Fruit fly (Drosophila melanogaster) whole organism, wandering third instar larva: ENCODE data around the gene MED10.

Source experiments
- Dif ChIP-seq: fragments of 200-275, 200-300 bp; sonication (Bioruptor generic); optimal IDR thresholded peaks from 2 replicates; lab custom pipeline; 2018; ENCODE audit warnings: missing biosample characterization, missing genetic modification characterization; ENCODE audit not compliant: partially characterized antibody
- Myc ChIP-seq: fragments of >200 bp; optimal IDR thresholded peaks from 2 replicates; lab custom pipeline; 2017
- Sp1 ChIP-seq: fragments of 200-800 bp; sonication (Bioruptor generic); optimal IDR thresholded peaks from 3 replicates; lab custom pipeline; 2019; ENCODE audit warnings: missing biosample characterization, mild to moderate bottlenecking, missing genetic modification characterization, moderate library complexity
- ey ChIP-seq: fragments of 200-800 bp; sonication (Bioruptor generic); optimal IDR thresholded peaks from 2 replicates; lab custom pipeline; 2016; ENCODE audit warnings: missing biosample characterization, missing genetic modification characterization
- fru ChIP-seq: fragments of 200-800 bp; sonication (Bioruptor generic); optimal IDR thresholded peaks from 3 replicates; lab custom pipeline; 2016; ENCODE audit warnings: missing biosample characterization, mild to moderate bottlenecking, missing genetic modification characterization
- psq ChIP-seq: fragments of 200-800 bp; sonication (Bioruptor generic); optimal IDR thresholded peaks from 3 replicates; lab custom pipeline; 2017; ENCODE audit warnings: missing biosample characterization, mild to moderate bottlenecking, missing genetic modification characterization, moderate library complexity
- sage ChIP-seq: fragments of 200-800 bp; sonication (Bioruptor generic); optimal IDR thresholded peaks from 2 replicates; lab custom pipeline; 2016; ENCODE audit warnings: missing biosample characterization, mild to moderate bottlenecking, missing genetic modification characterization

DNA sequence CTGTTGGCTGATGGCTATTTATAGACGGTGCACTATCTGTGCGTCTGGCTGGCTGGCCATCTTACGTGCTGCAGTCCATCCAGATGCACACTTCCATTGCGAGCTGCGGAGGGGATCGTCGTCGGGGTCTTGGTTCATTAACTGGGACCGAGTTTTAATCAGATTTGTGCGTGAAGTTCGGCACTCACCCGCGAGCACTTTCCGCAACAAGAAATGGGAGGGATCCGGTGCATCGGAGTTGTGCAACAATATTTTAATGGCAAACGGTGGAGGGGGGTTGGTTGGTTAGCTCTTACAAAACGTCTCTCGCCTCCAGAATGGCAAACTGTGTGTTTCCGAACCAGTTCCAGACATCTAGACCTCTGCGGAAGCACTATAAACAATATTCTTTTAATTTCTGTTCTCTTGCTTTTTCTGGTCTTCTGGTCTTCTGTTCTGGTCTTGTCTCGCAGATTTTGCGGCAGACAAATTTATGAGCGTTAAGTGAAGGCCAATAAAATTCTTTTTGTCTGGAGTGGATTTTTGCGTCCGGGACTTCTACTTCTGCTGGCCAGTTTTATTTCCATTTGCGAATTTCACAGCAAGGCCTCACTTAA is 35.2 kb upstream of the MED10 start:
- TF ChIP-seq Myc (lab: Kevin White, UChicago) (no peak), Sp1 (GFP tag; lab: Kevin White, UChicago) (peak; percentile 31), ey (GFP tag; lab: Kevin White, UChicago) (no peak), fru (GFP tag; lab: Kevin White, UChicago) (peak; percentile 36), psq (peak; percentile 12), sage (GFP tag; lab: Kevin White, UChicago) (no peak), Dif (no peak)
